Worm (Caenorhabditis elegans) whole organism, L1 larva: ENCODE results near the gene F41H10.4.

Experiments used
- C16A3.4 ChIP-seq: fragments of 150-350 bp; optimal IDR thresholded peaks from 2 replicates; lab custom pipeline; 2014; ENCODE audit warnings: missing biosample characterization, missing genetic modification characterization
- C34B4.2 ChIP-seq: sonication (generic microtip); optimal IDR thresholded peaks from 2 replicates; lab custom pipeline; 2017; ENCODE audit warnings: mild to moderate bottlenecking, missing genetic modification characterization, missing compliant biosample characterization
- Y116A8C.19 ChIP-seq: sonication (generic microtip); optimal IDR thresholded peaks from 2 replicates; lab custom pipeline; 2016; ENCODE audit warnings: missing compliant biosample characterization, missing genetic modification characterization, borderline replicate concordance
- aha-1 ChIP-seq: fragments of 150-350 bp; optimal IDR thresholded peaks from 2 replicates; lab custom pipeline; 2014; ENCODE audit warnings: missing biosample characterization, missing genetic modification characterization
- ama-1 ChIP-seq: fragments of 150-350 bp; optimal IDR thresholded peaks from 2 replicates; lab custom pipeline; 2014
- ceh-82 ChIP-seq, 3 experiments: fragments of 150-350 bp in 1 of 3; sonication (generic microtip) in 2 of 3; optimal IDR thresholded peaks; 2 replicates each; lab custom pipeline; 2014 to 2017; ENCODE audit warnings: missing biosample characterization in 3 of 3, missing genetic modification characterization in 3 of 3
- ceh-90 ChIP-seq: sonication (generic microtip); optimal IDR thresholded peaks from 2 replicates; lab custom pipeline; 2016; ENCODE audit warnings: missing genetic modification characterization, missing compliant biosample characterization
- efl-1 ChIP-seq, 4 experiments: fragments of 150-350 bp; optimal IDR thresholded peaks in 3 of 4; peaks in 1 of 4; 1 replicate in 1 of 4; 2 replicates in 3 of 4; lab custom pipeline; 2014; ENCODE audit warnings: missing biosample characterization in 2 of 4, missing genetic modification characterization in 2 of 4, missing genetic modification reagents in 2 of 4
- efl-3 ChIP-seq: fragments of 200-800 bp; sonication (Bioruptor generic); optimal IDR thresholded peaks from 2 replicates; lab custom pipeline; 2018; ENCODE audit warnings: mild to moderate bottlenecking, missing genetic modification characterization, missing compliant biosample characterization
- egl-13 ChIP-seq: sonication (generic microtip); optimal IDR thresholded peaks from 2 replicates; lab custom pipeline; 2016; ENCODE audit warnings: missing genotype, missing genetic modification reagents, missing genetic modification characterization, missing compliant biosample characterization
- egl-27 ChIP-seq, 2 experiments: fragments of 150-350 bp in 1 of 2; sonication (generic microtip); optimal IDR thresholded peaks; 3 replicates each; lab custom pipeline; 2017 to 2018; ENCODE audit warnings: missing biosample characterization in 2 of 2, missing genetic modification characterization in 2 of 2, missing genetic modification reagents in 2 of 2
- elt-2 ChIP-seq: sonication (generic microtip); optimal IDR thresholded peaks from 2 replicates; lab custom pipeline; 2016; ENCODE audit warnings: missing genetic modification characterization, mild to moderate bottlenecking, inconsistent platforms, missing compliant biosample characterization, missing genetic modification reagents
- elt-3 ChIP-seq, 6 experiments: fragments of 150-350 bp in 1 of 6; sonication (generic microtip); optimal IDR thresholded peaks; 2 replicates each; lab custom pipeline; 2017 to 2018; ENCODE audit warnings: missing biosample characterization in 6 of 6, missing genetic modification characterization in 6 of 6, inconsistent platforms in 1 of 6
- fkh-10 ChIP-seq: sonication (generic microtip); optimal IDR thresholded peaks from 2 replicates; lab custom pipeline; 2017; ENCODE audit warnings: missing biosample characterization, missing genetic modification reagents, missing genetic modification characterization
- hlh-17 ChIP-seq: fragments of 200-800 bp; sonication (Bioruptor generic); optimal IDR thresholded peaks from 2 replicates; lab custom pipeline; 2018; ENCODE audit warnings: missing genetic modification characterization, mild to moderate bottlenecking, missing compliant biosample characterization, moderate library complexity, borderline replicate concordance
- hlh-4 ChIP-seq: sonication (generic microtip); optimal IDR thresholded peaks from 2 replicates; lab custom pipeline; 2016; ENCODE audit warnings: mild to moderate bottlenecking, missing genetic modification characterization, missing compliant biosample characterization
- irx-1 ChIP-seq: sonication (generic microtip); optimal IDR thresholded peaks from 2 replicates; lab custom pipeline; 2016; ENCODE audit warnings: missing genetic modification characterization, missing compliant biosample characterization
- jun-1 ChIP-seq: fragments of 150-350 bp; optimal IDR thresholded peaks from 2 replicates; lab custom pipeline; 2014; ENCODE audit warnings: missing biosample characterization, missing genetic modification reagents, missing genetic modification characterization
- lin-13 ChIP-seq: fragments of 150-350 bp; optimal IDR thresholded peaks from 2 replicates; lab custom pipeline; 2014; ENCODE audit warnings: missing biosample characterization, missing genetic modification reagents, missing genetic modification characterization
- lin-14 ChIP-seq: fragments of 200-800 bp; sonication (Bioruptor generic); optimal IDR thresholded peaks from 2 replicates; lab custom pipeline; 2018; ENCODE audit warnings: mild to moderate bottlenecking, missing genetic modification characterization, moderate library complexity, missing compliant biosample characterization
- lin-15B ChIP-seq: fragments of 150-350 bp; sonication (generic microtip); optimal IDR thresholded peaks from 3 replicates; lab custom pipeline; 2014; ENCODE audit warnings: missing biosample characterization, missing genetic modification characterization
- lin-35 ChIP-seq, 2 experiments: fragments of 150-350 bp; optimal IDR thresholded peaks; 2 replicates each; lab custom pipeline; 2014; ENCODE audit warnings: missing biosample characterization in 2 of 2, missing genetic modification characterization in 2 of 2, missing genetic modification reagents in 2 of 2
- lin-39 ChIP-seq: fragments of 150-350 bp; optimal IDR thresholded peaks from 2 replicates; lab custom pipeline; 2014; ENCODE audit warnings: missing biosample characterization, missing genetic modification reagents, missing genetic modification characterization
- lir-3 ChIP-seq: sonication (generic microtip); optimal IDR thresholded peaks from 2 replicates; lab custom pipeline; 2016; ENCODE audit warnings: mild to moderate bottlenecking, missing genetic modification characterization, moderate library complexity, missing compliant biosample characterization; ENCODE audit not compliant: poor library complexity
- lsy-2 ChIP-seq, 2 experiments: fragments of 150-350 bp; optimal IDR thresholded peaks; 2 replicates each; lab custom pipeline; 2014; ENCODE audit warnings: missing biosample characterization in 2 of 2, missing genetic modification characterization in 2 of 2
- mab-9 ChIP-seq: fragments of 200-800 bp; sonication (Bioruptor generic); IDR thresholded peaks from 2 replicates; pipeline ENCODE4 v1.3.6; 2022; ENCODE audit warnings: missing genetic modification reagents, missing genetic modification characterization, missing compliant biosample characterization
- mdl-1 ChIP-seq, 2 experiments: fragments of 150-350 bp; optimal IDR thresholded peaks; 2 replicates each; lab custom pipeline; 2014 to 2017; ENCODE audit warnings: missing biosample characterization in 2 of 2, missing genetic modification characterization in 2 of 2, inconsistent platforms in 1 of 2
- nhr-12 ChIP-seq: sonication (generic microtip); optimal IDR thresholded peaks from 2 replicates; lab custom pipeline; 2017; ENCODE audit warnings: missing biosample characterization, missing genetic modification characterization
- nhr-19 ChIP-seq: fragments of 200-800 bp; sonication (Bioruptor generic); conservative IDR thresholded peaks from 2 replicates; pipeline ENCODE4 v1.3.6; 2022; ENCODE audit warnings: missing genetic modification characterization, missing compliant biosample characterization
- nhr-20 ChIP-seq: sonication (generic microtip); optimal IDR thresholded peaks from 2 replicates; lab custom pipeline; 2016; ENCODE audit warnings: mild to moderate bottlenecking, missing genetic modification characterization, missing compliant biosample characterization
- nhr-71 ChIP-seq: sonication (generic microtip); optimal IDR thresholded peaks from 2 replicates; lab custom pipeline; 2016; ENCODE audit warnings: mild to moderate bottlenecking, missing genetic modification characterization, moderate library complexity, missing compliant biosample characterization
- nhr-85 ChIP-seq: sonication (generic microtip); peaks from one replicate; lab custom pipeline; 2016; ENCODE audit warnings: missing genetic modification characterization, inconsistent platforms, missing compliant biosample characterization
- pag-3 ChIP-seq: sonication (generic microtip); optimal IDR thresholded peaks from 2 replicates; lab custom pipeline; 2017; ENCODE audit warnings: missing genetic modification characterization, mild to moderate bottlenecking, missing compliant biosample characterization, antibody characterized with exemption, borderline replicate concordance; ENCODE audit not compliant: insufficient read depth
- pqm-1 ChIP-seq: sonication (generic microtip); optimal IDR thresholded peaks from 3 replicates; lab custom pipeline; 2017; ENCODE audit warnings: missing biosample characterization, missing genetic modification characterization
- snpc-4 ChIP-seq: fragments of 150-350 bp; optimal IDR thresholded peaks from 2 replicates; lab custom pipeline; 2014; ENCODE audit warnings: missing biosample characterization, missing genetic modification characterization
- snu-23 ChIP-seq: sonication (generic microtip); optimal IDR thresholded peaks from 2 replicates; lab custom pipeline; 2016; ENCODE audit warnings: missing genetic modification characterization, missing compliant biosample characterization
- unc-130 ChIP-seq: fragments of 150-350 bp; optimal IDR thresholded peaks from 2 replicates; lab custom pipeline; 2017; ENCODE audit warnings: missing biosample characterization, missing genetic modification characterization, inconsistent platforms
- unc-62 ChIP-seq: fragments of 150-350 bp; optimal IDR thresholded peaks from 2 replicates; lab custom pipeline; 2014; ENCODE audit warnings: missing biosample characterization, missing genetic modification reagents, missing genetic modification characterization
- vab-15 ChIP-seq: sonication (generic microtip); optimal IDR thresholded peaks from 2 replicates; lab custom pipeline; 2017; ENCODE audit warnings: missing genotype, mild to moderate bottlenecking, missing genetic modification characterization, missing compliant biosample characterization
- zag-1 ChIP-seq: fragments of 150-350 bp; optimal IDR thresholded peaks from 2 replicates; lab custom pipeline; 2014; ENCODE audit warnings: missing biosample characterization, missing genetic modification characterization
- zip-4 ChIP-seq: fragments of 200-800 bp; sonication (Bioruptor generic); optimal IDR thresholded peaks from 2 replicates; lab custom pipeline; 2018; ENCODE audit warnings: mild to moderate bottlenecking, missing genetic modification characterization, moderate library complexity, missing compliant biosample characterization
- ztf-11 ChIP-seq, 2 experiments: sonication (generic microtip); optimal IDR thresholded peaks; 2 replicates each; lab custom pipeline; 2016 to 2017; ENCODE audit warnings: missing genetic modification characterization in 2 of 2, missing biosample characterization in 1 of 2, missing compliant biosample characterization in 1 of 2
- ztf-4 ChIP-seq: fragments of 150-350 bp; optimal IDR thresholded peaks from 2 replicates; lab custom pipeline; 2014; ENCODE audit warnings: missing biosample characterization, missing genetic modification characterization

Gene F41H10.4

ce11 chrIV:5389951-5390350, 25.6 kb downstream of the F41H10.4 start:
- TF ChIP-seq efl-3 (GFP tag; lab: Kevin White, UChicago), result no peak
- peak; percentile 47 for TF ChIP-seq nhr-85 (tag; lab: Kevin White, UChicago)
- peak; percentile 19 for TF ChIP-seq lin-14 (GFP tag; lab: Kevin White, UChicago)
- TF ChIP-seq hlh-17, result no peak
- no peak for TF ChIP-seq mdl-1 (tag; optimal IDR thresholded peaks at IDR 0.05; lab: Kevin White, UChicago)
- TF ChIP-seq, all 84 proteins: peak for 2

- no peak for TF ChIP-seq ztf-11 (tag; optimal IDR thresholded peaks at IDR 0.05; lab: Kevin White, UChicago)
- TF ChIP-seq nhr-12 (tag; lab: Kevin White, UChicago), result no peak
- TF ChIP-seq ceh-90 (tag; lab: Kevin White, UChicago), result no peak
- no peak for TF ChIP-seq Y116A8C.19 (tag; lab: Kevin White, UChicago)
- TF ChIP-seq pag-3 (tag; lab: Kevin White, UChicago), result no peak
- TF ChIP-seq nhr-19 (GFP tag; lab: Robert Waterston, UW), result no peak
- TF ChIP-seq snpc-4 (tag; lab: Kevin White, UChicago), result no peak
- TF ChIP-seq lin-13, result no peak
- no peak for TF ChIP-seq zip-4 (GFP tag; lab: Kevin White, UChicago)
- TF ChIP-seq egl-13 (tag; lab: Kevin White, UChicago), result no peak
- no peak for TF ChIP-seq aha-1 (tag; lab: Kevin White, UChicago)
- TF ChIP-seq hlh-4 (tag; lab: Kevin White, UChicago), result no peak
- TF ChIP-seq vab-15 (tag; lab: Kevin White, UChicago), result no peak
- no peak for TF ChIP-seq ceh-82 (tag; optimal IDR thresholded peaks at IDR 0.05; lab: Kevin White, UChicago)
Measured at ce11 chrIV:5391507-5392057, 27.2 kb downstream of the F41H10.4 start, which contains the start of the genes htp-1 and ZK616.5. Gene htp-1 (minus strand): TSS chrIV:5391557. Gene ZK616.5 (plus strand): TSS chrIV:5391929.

- TF ChIP-seq mab-9 (GFP tag; lab: Robert Waterston, UW) (no peak), fkh-10 (no peak), nhr-20 (tag; lab: Kevin White, UChicago) (no peak), lin-35 (GFP tag; optimal IDR thresholded peaks at IDR 0.05; lab: Kevin White, UChicago) (peak in 1 of 2 experiments; percentile 43), elt-2 (tag; lab: Kevin White, UChicago) (peak; percentile 54), lsy-2 (tag; optimal IDR thresholded peaks at IDR 0.05; lab: Kevin White, UChicago) (no peak), nhr-71 (tag; lab: Kevin White, UChicago) (peak; percentile 18), efl-3 (GFP tag; lab: Kevin White, UChicago) (no peak)
Measured at ce11 chrIV:5393566-5393965, 29.2 kb downstream of the F41H10.4 start.

ce11 chrIV:5394687-5395086, 30.3 kb downstream of the F41H10.4 start, which contains the start of the genes perm-3 and swsn-6:
Gene perm-3 (minus strand): TSS chrIV:5394804.
Gene swsn-6 (plus strand): TSS chrIV:5395033.
- no peak for TF ChIP-seq nhr-12 (tag; lab: Kevin White, UChicago)
- no peak for TF ChIP-seq C34B4.2 (tag; lab: Kevin White, UChicago)
- peak; percentile 78 to 85 for TF ChIP-seq efl-1 (optimal IDR thresholded peaks at IDR 0.05; lab: Kevin White, UChicago)
- peak; percentile 84 to 98 for TF ChIP-seq efl-1 (GFP tag; optimal IDR thresholded peaks at IDR 0.05 in 1 of 2; lab: Kevin White, UChicago)
- peak; percentile 42 for TF ChIP-seq ama-1 (lab: Kevin White, UChicago)
- TF ChIP-seq lin-15B (tag; lab: Kevin White, UChicago), result peak; percentile 75
- no peak for TF ChIP-seq pqm-1
- TF ChIP-seq C16A3.4 (tag; lab: Kevin White, UChicago), result peak; percentile 82
- TF ChIP-seq egl-27 (tag; optimal IDR thresholded peaks at IDR 0.05; lab: Kevin White, UChicago), result no peak
- TF ChIP-seq elt-3 (tag; optimal IDR thresholded peaks at IDR 0.05; lab: Kevin White, UChicago), result peak in 2 of 6 experiments; percentile 26 to 78
- peak; percentile 35 for TF ChIP-seq fkh-10
- peak; percentile 89 for TF ChIP-seq snu-23 (GFP tag; lab: Kevin White, UChicago)
- peak; percentile 86 for TF ChIP-seq unc-130
- TF ChIP-seq elt-2 (tag; lab: Kevin White, UChicago), result peak; percentile 49
- TF ChIP-seq Y116A8C.19 (tag; lab: Kevin White, UChicago), result no peak
- TF ChIP-seq jun-1 (tag; lab: Kevin White, UChicago), result peak; percentile 49
- peak; percentile 87 for TF ChIP-seq lin-39
- peak in 1 of 2 experiments; percentile 39 for TF ChIP-seq ztf-11 (tag; optimal IDR thresholded peaks at IDR 0.05; lab: Kevin White, UChicago)
- TF ChIP-seq snpc-4 (tag; lab: Kevin White, UChicago), result peak; percentile 81
- peak; percentile 61 for TF ChIP-seq ztf-4
- TF ChIP-seq nhr-71 (tag; lab: Kevin White, UChicago), result peak; percentile 90
- no peak for TF ChIP-seq zag-1
- no peak for TF ChIP-seq lir-3 (tag; lab: Kevin White, UChicago)
- no peak for TF ChIP-seq efl-3 (GFP tag; lab: Kevin White, UChicago)
- TF ChIP-seq unc-62 (GFP tag; lab: Kevin White, UChicago), result no peak
- TF ChIP-seq irx-1 (tag; lab: Kevin White, UChicago), result peak; percentile 82
- no peak for TF ChIP-seq hlh-17
